Fruit fly (Drosophila melanogaster) whole organism, embryonic: Measurements from ENCODE around the gene mRpS10.

Experiments
- CG10431 ChIP-seq: fragments of 200-800 bp; sonication (Bioruptor generic); optimal IDR thresholded peaks from 3 replicates; lab custom pipeline; 2018; ENCODE audit warnings: missing biosample characterization, mild to moderate bottlenecking, missing genetic modification characterization
- CG13624 ChIP-seq: fragments of 200-800 bp; sonication (Bioruptor generic); optimal IDR thresholded peaks from 2 replicates; lab custom pipeline; 2016; ENCODE audit warnings: missing biosample characterization, missing genetic modification characterization
- CG14014 ChIP-seq: fragments of 200-800 bp; sonication (Bioruptor generic); IDR thresholded peaks from 2 replicates; pipeline ENCODE4 v1.3.6; 2022; ENCODE audit warnings: missing biosample characterization, missing genetic modification characterization
- CG15601 ChIP-seq: fragments of 200-800 bp; sonication (Bioruptor generic); optimal IDR thresholded peaks from 3 replicates; lab custom pipeline; 2019; ENCODE audit warnings: missing biosample characterization, mild to moderate bottlenecking, missing genetic modification characterization, moderate library complexity
- CG15696 ChIP-seq: fragments of 200-800 bp; sonication (Bioruptor generic); optimal IDR thresholded peaks from 2 replicates; lab custom pipeline; 2019; ENCODE audit warnings: missing biosample characterization, mild to moderate bottlenecking, missing genetic modification characterization, moderate library complexity
- CG16779 ChIP-seq: fragments of 200-800 bp; sonication (Bioruptor generic); IDR thresholded peaks from 2 replicates; pipeline ENCODE4 v1.3.6; 2022; ENCODE audit warnings: missing biosample characterization, missing genetic modification characterization
- CG17186 ChIP-seq: fragments of 200-800 bp; sonication (Bioruptor generic); optimal IDR thresholded peaks from 3 replicates; lab custom pipeline; 2017; ENCODE audit warnings: missing biosample characterization, missing genetic modification reagents, missing genetic modification characterization
- CG17361 ChIP-seq: fragments of 200-800 bp; sonication (Bioruptor generic); IDR thresholded peaks from 3 replicates; pipeline ENCODE4 v1.3.6; 2022; ENCODE audit warnings: missing biosample characterization, missing genetic modification characterization
- CG17802 ChIP-seq: fragments of 200-800 bp; sonication (Bioruptor generic); optimal IDR thresholded peaks from 2 replicates; lab custom pipeline; 2018; ENCODE audit warnings: missing biosample characterization, mild to moderate bottlenecking, missing genetic modification characterization, moderate library complexity
- CG31441 ChIP-seq: fragments of 200-800 bp; sonication (Bioruptor generic); IDR thresholded peaks from 2 replicates; pipeline ENCODE4 v1.3.6; 2022; ENCODE audit warnings: missing biosample characterization, missing genetic modification characterization
- CG32767 ChIP-seq: fragments of 200-800 bp; sonication (Bioruptor generic); IDR thresholded peaks from 2 replicates; pipeline ENCODE4 v1.3.6; 2022; ENCODE audit warnings: missing biosample characterization, missing genetic modification characterization
- CG33557 ChIP-seq: fragments of 200-800 bp; sonication (Bioruptor generic); optimal IDR thresholded peaks from 2 replicates; lab custom pipeline; 2019; ENCODE audit warnings: missing biosample characterization, mild to moderate bottlenecking, missing genetic modification characterization, moderate library complexity
- CG34224 ChIP-seq: fragments of 200-800 bp; sonication (Bioruptor generic); IDR thresholded peaks from 3 replicates; pipeline ENCODE4 v1.3.6; 2022; ENCODE audit warnings: missing biosample characterization, missing genetic modification characterization; ENCODE audit not compliant: partially characterized antibody
- CG3726 ChIP-seq: fragments of 200-800 bp; sonication (Bioruptor generic); IDR thresholded peaks from 3 replicates; pipeline ENCODE4, ENCODE4 v1.3.6; 2022; ENCODE audit warnings: missing biosample characterization, missing genetic modification characterization
- CG3838 ChIP-seq: fragments of 200-800 bp; sonication (Bioruptor generic); optimal IDR thresholded peaks from 3 replicates; lab custom pipeline; 2016; ENCODE audit warnings: missing biosample characterization, missing genetic modification characterization
- CG6683 ChIP-seq: fragments of 200-800 bp; sonication (Bioruptor generic); optimal IDR thresholded peaks from 2 replicates; lab custom pipeline; 2017; ENCODE audit warnings: missing biosample characterization, mild to moderate bottlenecking, missing genetic modification characterization, missing genetic modification reagents
- CG7271 ChIP-seq: fragments of 200-800 bp; sonication (Bioruptor generic); optimal IDR thresholded peaks from 2 replicates; lab custom pipeline; 2018; ENCODE audit warnings: missing biosample characterization, mild to moderate bottlenecking, missing genetic modification characterization, moderate library complexity
- CG7786 ChIP-seq: fragments of 200-800 bp; sonication (Bioruptor generic); optimal IDR thresholded peaks from 2 replicates; lab custom pipeline; 2016; ENCODE audit warnings: missing biosample characterization, missing genetic modification characterization
- CG7839 ChIP-seq: fragments of 200-800 bp; sonication (Bioruptor generic); optimal IDR thresholded peaks from 3 replicates; lab custom pipeline; 2018; ENCODE audit warnings: missing biosample characterization, mild to moderate bottlenecking, missing genetic modification characterization, moderate library complexity
- CG8290 ChIP-seq, 3 experiments: fragments of 200-800 bp; sonication (Bioruptor generic); optimal IDR thresholded peaks; 2 replicates each; lab custom pipeline; 2016 to 2019; ENCODE audit warnings: missing biosample characterization in 3 of 3, missing genetic modification characterization in 3 of 3, mild to moderate bottlenecking in 2 of 3, moderate library complexity in 1 of 3
- CG9609 ChIP-seq: fragments of 200-800 bp; sonication (Bioruptor generic); optimal IDR thresholded peaks from 3 replicates; lab custom pipeline; 2016; ENCODE audit warnings: missing biosample characterization, missing genetic modification characterization
- CG9876 ChIP-seq: fragments of 200-800 bp; sonication (Bioruptor generic); optimal IDR thresholded peaks from 2 replicates; lab custom pipeline; 2016; ENCODE audit warnings: missing biosample characterization, missing genetic modification characterization
- Doc3 ChIP-seq: fragments of 200-800 bp; sonication (Bioruptor generic); IDR thresholded peaks from 3 replicates; pipeline ENCODE4 v1.3.6; 2022; ENCODE audit warnings: missing biosample characterization, missing genetic modification characterization; ENCODE audit not compliant: partially characterized antibody
- HLH4C ChIP-seq: fragments of 200-800 bp; sonication (Bioruptor generic); IDR thresholded peaks from 3 replicates; pipeline ENCODE4 v1.3.6; 2022; ENCODE audit warnings: missing biosample characterization, missing genetic modification characterization; ENCODE audit not compliant: partially characterized antibody
- Hr78 ChIP-seq, 2 experiments: fragments of 200-800 bp in 1 of 2; fragments of >200 bp in 1 of 2; sonication (Bioruptor generic) in 1 of 2; optimal IDR thresholded peaks; 2 replicates each; lab custom pipeline; 2017 to 2019; ENCODE audit warnings: missing biosample characterization in 2 of 2, missing genetic modification characterization in 2 of 2, mild to moderate bottlenecking in 1 of 2, moderate library complexity in 1 of 2
- Meics ChIP-seq: fragments of 200-800 bp; sonication (Bioruptor generic); optimal IDR thresholded peaks from 2 replicates; lab custom pipeline; 2017; ENCODE audit warnings: missing biosample characterization, mild to moderate bottlenecking, missing genetic modification characterization
- NC2β ChIP-seq: fragments of 200-800 bp; sonication (Bioruptor generic); optimal IDR thresholded peaks from 2 replicates; lab custom pipeline; 2016; ENCODE audit warnings: missing biosample characterization, missing genetic modification characterization
- Opbp ChIP-seq: fragments of 200-800 bp; sonication (Bioruptor generic); IDR thresholded peaks from 3 replicates; pipeline ENCODE4 v1.3.6; 2022; ENCODE audit warnings: missing biosample characterization, missing genetic modification characterization; ENCODE audit not compliant: partially characterized antibody
- Pdp1 ChIP-seq, 2 experiments: fragments of 200-800 bp; sonication (Bioruptor generic); optimal IDR thresholded peaks; 3 replicates each; lab custom pipeline; 2016; ENCODE audit warnings: missing biosample characterization in 2 of 2, missing genetic modification characterization in 2 of 2, mild to moderate bottlenecking in 1 of 2, moderate library complexity in 1 of 2
- Poxn ChIP-seq: fragments of 200-800 bp; sonication (Bioruptor generic); IDR thresholded peaks from 2 replicates; pipeline ENCODE4 v1.3.6; 2022; ENCODE audit warnings: missing biosample characterization, missing genetic modification characterization
- Six4 ChIP-seq: fragments of 200-800 bp; sonication (Bioruptor generic); optimal IDR thresholded peaks from 2 replicates; lab custom pipeline; 2016; ENCODE audit warnings: missing biosample characterization, missing genetic modification characterization
- al ChIP-seq: fragments of 200-800 bp; sonication (Bioruptor generic); IDR thresholded peaks from 2 replicates; pipeline ENCODE4 v1.3.6; 2022; ENCODE audit warnings: missing biosample characterization, missing genetic modification characterization
- bbx ChIP-seq: fragments of 200-800 bp; sonication (Bioruptor generic); IDR thresholded peaks from 2 replicates; pipeline ENCODE4 v1.3.6; 2022; ENCODE audit warnings: missing biosample characterization, missing genetic modification characterization; ENCODE audit not compliant: partially characterized antibody
- cato ChIP-seq: fragments of 200-800 bp; sonication (Bioruptor generic); optimal IDR thresholded peaks from 2 replicates; lab custom pipeline; 2016; ENCODE audit warnings: missing biosample characterization, missing genetic modification characterization, borderline replicate concordance
- chinmo ChIP-seq: fragments of 200-800 bp; sonication (Bioruptor generic); IDR thresholded peaks from 4 replicates; pipeline ENCODE4 v1.3.6; 2022; ENCODE audit warnings: missing biosample characterization, missing genetic modification characterization; ENCODE audit not compliant: partially characterized antibody
- chm ChIP-seq: fragments of 200-800 bp; sonication (Bioruptor generic); IDR thresholded peaks from 2 replicates; pipeline ENCODE4 v1.3.6; 2022; ENCODE audit warnings: missing biosample characterization, missing genetic modification characterization
- dmrt11E ChIP-seq: fragments of 200-800 bp; sonication (Bioruptor generic); optimal IDR thresholded peaks from 3 replicates; lab custom pipeline; 2018; ENCODE audit warnings: missing biosample characterization, mild to moderate bottlenecking, missing genetic modification characterization, moderate library complexity
- gro ChIP-seq: fragments of 200-800 bp; sonication (Bioruptor generic); optimal IDR thresholded peaks from 2 replicates; lab custom pipeline; 2016; ENCODE audit warnings: missing biosample characterization, missing genetic modification characterization
- ind ChIP-seq: fragments of 200-800 bp; sonication (Bioruptor generic); optimal IDR thresholded peaks from 3 replicates; lab custom pipeline; 2016; ENCODE audit warnings: missing biosample characterization, missing genetic modification characterization
- kni ChIP-seq: fragments of 200-800 bp; sonication (Bioruptor generic); optimal IDR thresholded peaks from 3 replicates; lab custom pipeline; 2017; ENCODE audit warnings: mild to moderate bottlenecking, missing biosample characterization, missing genetic modification reagents, missing genetic modification characterization
- oc ChIP-seq: fragments of 200-800 bp; sonication (Bioruptor generic); optimal IDR thresholded peaks from 2 replicates; lab custom pipeline; 2018; ENCODE audit warnings: missing biosample characterization, mild to moderate bottlenecking, missing genetic modification characterization, moderate library complexity
- row ChIP-seq: fragments of 200-800 bp; sonication (Bioruptor generic); IDR thresholded peaks from 3 replicates; pipeline ENCODE4 v1.3.6; 2022; ENCODE audit warnings: missing biosample characterization, missing genetic modification characterization
- sens ChIP-seq: fragments of 200-800 bp; sonication (Bioruptor generic); peaks from one replicate; lab custom pipeline; 2016; ENCODE audit warnings: missing biosample characterization, missing genetic modification characterization
- sr ChIP-seq: fragments of 200-800 bp; sonication (Bioruptor generic); IDR thresholded peaks from 3 replicates; pipeline ENCODE4 v1.3.6; 2022; ENCODE audit warnings: missing biosample characterization, missing genetic modification characterization
- ssp ChIP-seq: fragments of 200-800 bp; sonication (Bioruptor generic); IDR thresholded peaks from 2 replicates; pipeline ENCODE4 v1.3.6; 2022; ENCODE audit warnings: missing biosample characterization, missing genetic modification characterization
- tio ChIP-seq: fragments of 200-800 bp; sonication (Bioruptor generic); optimal IDR thresholded peaks from 2 replicates; lab custom pipeline; 2017; ENCODE audit warnings: missing biosample characterization, missing genetic modification characterization, inconsistent platforms
- tna ChIP-seq: fragments of 200-800 bp; sonication (Bioruptor generic); IDR thresholded peaks from 2 replicates; pipeline ENCODE4 v1.3.6; 2022; ENCODE audit warnings: missing biosample characterization, missing genetic modification characterization; ENCODE audit not compliant: partially characterized antibody
- vnd ChIP-seq: fragments of 200-800 bp; sonication (Bioruptor generic); IDR thresholded peaks from 3 replicates; pipeline ENCODE4 v1.3.6; 2022; ENCODE audit warnings: missing biosample characterization, missing genetic modification characterization; ENCODE audit not compliant: partially characterized antibody
- yki ChIP-seq: fragments of >200 bp; optimal IDR thresholded peaks from 3 replicates; lab custom pipeline; 2018

Gene mRpS10

dm6 chr3R:15206273-15206672 lies 23.2 kb upstream of the mRpS10 start, which contains the start of gene Spn88Ea (continued):
- TF ChIP-seq CG7839 (tag; lab: Kevin White, UChicago): no peak
- no peak for TF ChIP-seq cato (GFP tag; lab: Kevin White, UChicago)
- TF ChIP-seq al (GFP tag; lab: Robert Waterston, UW): no peak
- TF ChIP-seq vnd (GFP tag; lab: Robert Waterston, UW): no peak
- no peak for TF ChIP-seq CG33557 (GFP tag; lab: Kevin White, UChicago)
- no peak for TF ChIP-seq CG13624 (GFP tag; lab: Kevin White, UChicago)
- no peak for TF ChIP-seq ind
- TF ChIP-seq NC2β: no peak
- no peak for TF ChIP-seq Poxn (GFP tag; lab: Robert Waterston, UW)
- no peak for TF ChIP-seq CG16779
- TF ChIP-seq CG7271 (tag; lab: Kevin White, UChicago): no peak
- no peak for TF ChIP-seq Meics (GFP tag; lab: Kevin White, UChicago)
- TF ChIP-seq sens (GFP tag; lab: Kevin White, UChicago): peak; percentile 63
- peak; percentile 22 for TF ChIP-seq gro (GFP tag; lab: Kevin White, UChicago)
- TF ChIP-seq CG17802 (tag; lab: Kevin White, UChicago): peak; percentile 32
- no peak for TF ChIP-seq tio (GFP tag; lab: Kevin White, UChicago)
- peak; percentile 35 for TF ChIP-seq CG17186 (GFP tag; lab: Kevin White, UChicago)
- peak; percentile 44; the same call in 1 of the 3 replicates for TF ChIP-seq Doc3
- no peak for TF ChIP-seq CG8290 (GFP tag; optimal IDR thresholded peaks at IDR 0.05; lab: Kevin White, UChicago)
- TF ChIP-seq CG8290 (tag; optimal IDR thresholded peaks at IDR 0.05; lab: Kevin White, UChicago): peak in 1 of 2 experiments; percentile 57
- TF ChIP-seq CG9609 (GFP tag; lab: Kevin White, UChicago): no peak
- TF ChIP-seq CG15696 (tag; lab: Kevin White, UChicago): no peak
- peak; percentile 56; the same call in 1 of the 2 replicates for TF ChIP-seq bbx (GFP tag; lab: Robert Waterston, UW)
- no peak for TF ChIP-seq yki (lab: Kevin White, UChicago)
- TF ChIP-seq CG7786 (GFP tag; lab: Kevin White, UChicago): no peak
- 0 out of 2 replicates have a peak, but pooled peaks have one; percentile 22 for TF ChIP-seq CG14014 (GFP tag; lab: Robert Waterston, UW)
- no peak for TF ChIP-seq Six4 (GFP tag; lab: Kevin White, UChicago)
- TF ChIP-seq Opbp (GFP tag; lab: Robert Waterston, UW): peak; percentile 36; the same call in 1 of the 3 replicates
- TF ChIP-seq dmrt11E (tag; lab: Kevin White, UChicago): no peak
- no peak for TF ChIP-seq CG3726
- peak; percentile 76; the same call in 2 of the 4 replicates for TF ChIP-seq chinmo (GFP tag; lab: Robert Waterston, UW)
- TF ChIP-seq CG32767 (GFP tag; lab: Robert Waterston, UW): no peak
- peak; percentile 55 for TF ChIP-seq HLH4C
- TF ChIP-seq CG6683: no peak
- TF ChIP-seq CG9876 (GFP tag; lab: Kevin White, UChicago): no peak
- peak; percentile 33; the same call in 1 of the 3 replicates for TF ChIP-seq CG34224 (GFP tag; lab: Robert Waterston, UW)
- TF ChIP-seq Pdp1 (GFP tag; optimal IDR thresholded peaks at IDR 0.05; lab: Kevin White, UChicago): no peak
- no peak for TF ChIP-seq CG3838
- TF ChIP-seq ssp (GFP tag; lab: Robert Waterston, UW): peak; percentile 33; the same call in 1 of the 2 replicates
- TF ChIP-seq row (GFP tag; lab: Robert Waterston, UW): peak; percentile 57
- TF ChIP-seq sr (GFP tag; lab: Robert Waterston, UW): 0 out of 3 replicates have a peak, but pooled peaks have one; percentile 10
- no peak for TF ChIP-seq CG15601
- TF ChIP-seq chm (GFP tag; lab: Robert Waterston, UW): peak; percentile 39; the same call in 1 of the 2 replicates
- TF ChIP-seq Hr78 (GFP tag; optimal IDR thresholded peaks at IDR 0.05; lab: Kevin White, UChicago): no peak
- TF ChIP-seq kni: no peak
- peak; percentile 99 for TF ChIP-seq CG31441 (GFP tag; lab: Robert Waterston, UW)
- peak; percentile 23; the same call in 1 of the 2 replicates for TF ChIP-seq tna
- no peak for TF ChIP-seq CG10431 (GFP tag; lab: Kevin White, UChicago)
- TF ChIP-seq CG17361 (GFP tag; lab: Robert Waterston, UW): no peak
- TF ChIP-seq oc (tag; lab: Kevin White, UChicago): peak; percentile 65
